Fruit fly (Drosophila melanogaster) whole organism, embryonic: ENCODE measurements around the gene AP-1mu.

Experiments
- Aef1 ChIP-seq: fragments of 200-800 bp; sonication (Bioruptor generic); IDR thresholded peaks from 3 replicates; pipeline ENCODE4 v1.3.6; 2022; ENCODE audit warnings: missing biosample characterization, missing genetic modification characterization
- Atf-2 ChIP-seq: fragments of 200-800 bp; sonication (Bioruptor generic); optimal IDR thresholded peaks from 2 replicates; lab custom pipeline; 2016; ENCODE audit warnings: missing biosample characterization, missing genetic modification characterization
- CG10267 ChIP-seq: fragments of 200-800 bp; sonication (Bioruptor generic); optimal IDR thresholded peaks from 2 replicates; lab custom pipeline; 2018; ENCODE audit warnings: missing biosample characterization, mild to moderate bottlenecking, missing genetic modification characterization, moderate library complexity
- CG10543 ChIP-seq: fragments of 200-800 bp; sonication (Bioruptor generic); optimal IDR thresholded peaks from 3 replicates; lab custom pipeline; 2017; ENCODE audit warnings: missing biosample characterization, mild to moderate bottlenecking, missing genetic modification characterization, moderate library complexity
- CG10979 ChIP-seq: fragments of 200-800 bp; sonication (Bioruptor generic); optimal IDR thresholded peaks from 2 replicates; lab custom pipeline; 2018; ENCODE audit warnings: missing biosample characterization, mild to moderate bottlenecking, missing genetic modification characterization, moderate library complexity
- CG12104 ChIP-seq: fragments of 200-800 bp; sonication (Bioruptor generic); optimal IDR thresholded peaks from 3 replicates; lab custom pipeline; 2016; ENCODE audit warnings: missing biosample characterization, missing genetic modification characterization
- CG12155 ChIP-seq: fragments of 200-800 bp; sonication (Bioruptor generic); optimal IDR thresholded peaks from 3 replicates; lab custom pipeline; 2016; ENCODE audit warnings: missing biosample characterization, missing genetic modification characterization
- CG12659 ChIP-seq: fragments of 200-800 bp; sonication (Bioruptor generic); optimal IDR thresholded peaks from 3 replicates; lab custom pipeline; 2017; ENCODE audit warnings: mild to moderate bottlenecking, missing biosample characterization, missing genetic modification reagents, missing genetic modification characterization
- CG13894 ChIP-seq: fragments of 200-800 bp; sonication (Bioruptor generic); optimal IDR thresholded peaks from 3 replicates; lab custom pipeline; 2018; ENCODE audit warnings: missing biosample characterization, mild to moderate bottlenecking, missing genetic modification characterization, moderate library complexity
- CG1603 ChIP-seq: fragments of 200-800 bp; sonication (Bioruptor generic); optimal IDR thresholded peaks from 2 replicates; lab custom pipeline; 2019; ENCODE audit warnings: missing biosample characterization, mild to moderate bottlenecking, missing genetic modification characterization, moderate library complexity
- CG17361 ChIP-seq: fragments of 200-800 bp; sonication (Bioruptor generic); IDR thresholded peaks from 3 replicates; pipeline ENCODE4 v1.3.6; 2022; ENCODE audit warnings: missing biosample characterization, missing genetic modification characterization
- CG17612 ChIP-seq: fragments of 200-800 bp; sonication (Bioruptor generic); IDR thresholded peaks from 2 replicates; pipeline ENCODE4 v1.3.6; 2022; ENCODE audit warnings: missing biosample characterization, missing genetic modification characterization
- CG18599 ChIP-seq: fragments of 200-800 bp; sonication (Bioruptor generic); optimal IDR thresholded peaks from 3 replicates; lab custom pipeline; 2017; ENCODE audit warnings: missing biosample characterization, missing genetic modification characterization, mild to moderate bottlenecking, moderate library complexity, missing genetic modification reagents
- CG30020 ChIP-seq: fragments of 200-800 bp; optimal IDR thresholded peaks from 2 replicates; lab custom pipeline; 2019; ENCODE audit warnings: missing biosample characterization, mild to moderate bottlenecking, missing genetic modification characterization, moderate library complexity
- CG30403 ChIP-seq: fragments of 200-800 bp; sonication (Bioruptor generic); optimal IDR thresholded peaks from 3 replicates; lab custom pipeline; 2016; ENCODE audit warnings: missing biosample characterization, missing genetic modification characterization
- CG31365 ChIP-seq: fragments of 200-800 bp; sonication (Bioruptor generic); optimal IDR thresholded peaks from 2 replicates; lab custom pipeline; 2018; ENCODE audit warnings: missing biosample characterization, mild to moderate bottlenecking, missing genetic modification characterization
- CG43689 ChIP-seq: fragments of 200-800 bp; sonication (Bioruptor generic); IDR thresholded peaks from 2 replicates; pipeline ENCODE4 v1.3.6; 2022; ENCODE audit warnings: missing biosample characterization, missing genetic modification characterization
- CG6254 ChIP-seq: fragments of 200-800 bp; sonication (Bioruptor generic); optimal IDR thresholded peaks from 3 replicates; lab custom pipeline; 2017; ENCODE audit warnings: mild to moderate bottlenecking, missing biosample characterization, missing genetic modification reagents, missing genetic modification characterization
- CG6272 ChIP-seq: fragments of 200-800 bp; sonication (Bioruptor generic); IDR thresholded peaks from 2 replicates; pipeline ENCODE4 v1.3.6; 2022; ENCODE audit warnings: missing biosample characterization, missing genetic modification characterization
- CG8944 ChIP-seq: fragments of 200-800 bp; sonication (Bioruptor generic); optimal IDR thresholded peaks from 3 replicates; lab custom pipeline; 2016; ENCODE audit warnings: missing biosample characterization, missing genetic modification characterization
- CTCF ChIP-seq: fragments of 200-800 bp; sonication (Bioruptor generic); optimal IDR thresholded peaks from 2 replicates; lab custom pipeline; 2017; ENCODE audit warnings: missing biosample characterization, mild to moderate bottlenecking, missing genetic modification characterization, moderate library complexity
- D19A ChIP-seq: fragments of 200-800 bp; optimal IDR thresholded peaks from 3 replicates; lab custom pipeline; 2019; ENCODE audit warnings: missing biosample characterization, mild to moderate bottlenecking, missing genetic modification characterization, moderate library complexity
- Doc2 ChIP-seq: fragments of 200-800 bp; sonication (Bioruptor generic); IDR thresholded peaks from 2 replicates; pipeline ENCODE4 v1.3.6; 2022; ENCODE audit warnings: missing biosample characterization, missing genetic modification characterization
- HLH4C ChIP-seq: fragments of 200-800 bp; sonication (Bioruptor generic); IDR thresholded peaks from 3 replicates; pipeline ENCODE4 v1.3.6; 2022; ENCODE audit warnings: missing biosample characterization, missing genetic modification characterization; ENCODE audit not compliant: partially characterized antibody
- Hmr ChIP-seq: fragments of 200-800 bp; sonication (Bioruptor generic); optimal IDR thresholded peaks from 3 replicates; lab custom pipeline; 2017; ENCODE audit warnings: mild to moderate bottlenecking, missing biosample characterization, missing genetic modification reagents, missing genetic modification characterization
- Hmx ChIP-seq: fragments of 200-800 bp; sonication (Bioruptor generic); optimal IDR thresholded peaks from 2 replicates; lab custom pipeline; 2016; ENCODE audit warnings: missing biosample characterization, missing genetic modification characterization
- Lim3 ChIP-seq: fragments of 200-800 bp; sonication (Bioruptor generic); IDR thresholded peaks from 2 replicates; pipeline ENCODE4 v1.3.6; 2022; ENCODE audit warnings: missing biosample characterization, missing genetic modification characterization
- Sox102F ChIP-seq: fragments of 200-800 bp; sonication (Bioruptor generic); optimal IDR thresholded peaks from 2 replicates; lab custom pipeline; 2018; ENCODE audit warnings: missing biosample characterization, mild to moderate bottlenecking, missing genetic modification characterization, moderate library complexity
- Sry-β ChIP-seq: fragments of 200-800 bp; sonication (Bioruptor generic); optimal IDR thresholded peaks from 2 replicates; lab custom pipeline; 2018; ENCODE audit warnings: missing biosample characterization, mild to moderate bottlenecking, missing genetic modification characterization, moderate library complexity
- al ChIP-seq: fragments of 200-800 bp; sonication (Bioruptor generic); IDR thresholded peaks from 2 replicates; pipeline ENCODE4 v1.3.6; 2022; ENCODE audit warnings: missing biosample characterization, missing genetic modification characterization
- ap ChIP-seq: fragments of 200-800 bp; sonication (Bioruptor generic); IDR thresholded peaks from 2 replicates; pipeline ENCODE4 v1.3.6; 2022; ENCODE audit warnings: missing biosample characterization, missing genetic modification characterization
- ash1 ChIP-seq: fragments of 200-800 bp; sonication (Bioruptor generic); optimal IDR thresholded peaks from 2 replicates; lab custom pipeline; 2018; ENCODE audit warnings: missing biosample characterization, mild to moderate bottlenecking, missing genetic modification characterization
- ato ChIP-seq: fragments of 200-800 bp; sonication (Bioruptor generic); IDR thresholded peaks from 2 replicates; pipeline ENCODE4 v1.3.6; 2022; ENCODE audit warnings: missing biosample characterization, missing genetic modification characterization; ENCODE audit not compliant: partially characterized antibody
- bcd ChIP-seq: fragments of 200-800 bp; sonication (Bioruptor generic); optimal IDR thresholded peaks from 2 replicates; lab custom pipeline; 2017; ENCODE audit warnings: missing biosample characterization, mild to moderate bottlenecking, missing genetic modification characterization
- btn ChIP-seq: fragments of 200-800 bp; sonication (Bioruptor generic); optimal IDR thresholded peaks from 2 replicates; lab custom pipeline; 2016; ENCODE audit warnings: missing biosample characterization, missing genetic modification characterization
- ci ChIP-seq: fragments of 200-800 bp; sonication (Bioruptor generic); IDR thresholded peaks from 3 replicates; pipeline ENCODE4 v1.3.6; 2022; ENCODE audit warnings: missing biosample characterization, missing genetic modification characterization
- dati ChIP-seq: fragments of 200-800 bp; sonication (Bioruptor generic); IDR thresholded peaks from 2 replicates; pipeline ENCODE4 v1.3.6; 2022; ENCODE audit warnings: missing biosample characterization, missing genetic modification characterization
- dmrt11E ChIP-seq: fragments of 200-800 bp; sonication (Bioruptor generic); optimal IDR thresholded peaks from 3 replicates; lab custom pipeline; 2018; ENCODE audit warnings: missing biosample characterization, mild to moderate bottlenecking, missing genetic modification characterization, moderate library complexity
- eve ChIP-seq, 2 experiments: fragments of >200 bp; optimal IDR thresholded peaks; 2 replicates each; lab custom pipeline; 2017; ENCODE audit warnings: missing biosample characterization in 2 of 2, missing genetic modification characterization in 2 of 2
- fu2 ChIP-seq: fragments of 200-800 bp; sonication (Bioruptor generic); optimal IDR thresholded peaks from 2 replicates; lab custom pipeline; 2016; ENCODE audit warnings: missing biosample characterization, missing genetic modification characterization
- gce ChIP-seq: fragments of 200-800 bp; sonication (Bioruptor generic); IDR thresholded peaks from 3 replicates; pipeline ENCODE4 v1.3.6; 2022; ENCODE audit warnings: missing biosample characterization, missing genetic modification characterization
- kay ChIP-seq: fragments of 200-800 bp; sonication (Bioruptor generic); optimal IDR thresholded peaks from 2 replicates; lab custom pipeline; 2016; ENCODE audit warnings: missing biosample characterization, missing genetic modification characterization
- lilli ChIP-seq: fragments of 200-800 bp; sonication (Bioruptor generic); optimal IDR thresholded peaks from 3 replicates; lab custom pipeline; 2016; ENCODE audit warnings: missing biosample characterization, missing genetic modification characterization
- nau ChIP-seq: fragments of 200-800 bp; sonication (Bioruptor generic); optimal IDR thresholded peaks from 3 replicates; lab custom pipeline; 2017; ENCODE audit warnings: missing biosample characterization, mild to moderate bottlenecking, missing genetic modification characterization, missing genetic modification reagents
- otp ChIP-seq: fragments of 200-800 bp; sonication (Bioruptor generic); IDR thresholded peaks from 3 replicates; pipeline ENCODE4, ENCODE4 v1.3.6; 2022; ENCODE audit warnings: missing biosample characterization, missing genetic modification characterization
- seq ChIP-seq: fragments of 200-800 bp; sonication (Bioruptor generic); IDR thresholded peaks from 2 replicates; pipeline ENCODE4 v1.3.6; 2022; ENCODE audit warnings: missing biosample characterization, missing genetic modification characterization
- sisA ChIP-seq: fragments of 200-800 bp; sonication (Bioruptor generic); IDR thresholded peaks from 2 replicates; pipeline ENCODE4 v1.3.6; 2022; ENCODE audit warnings: missing biosample characterization, missing genetic modification characterization
- stwl ChIP-seq: fragments of 200-800 bp; sonication (Bioruptor generic); optimal IDR thresholded peaks from 3 replicates; lab custom pipeline; 2018; ENCODE audit warnings: missing biosample characterization, mild to moderate bottlenecking, missing genetic modification characterization, moderate library complexity
- tna ChIP-seq: fragments of 200-800 bp; sonication (Bioruptor generic); IDR thresholded peaks from 2 replicates; pipeline ENCODE4 v1.3.6; 2022; ENCODE audit warnings: missing biosample characterization, missing genetic modification characterization; ENCODE audit not compliant: partially characterized antibody
- ttk ChIP-seq: fragments of 200-800 bp; sonication (Bioruptor generic); IDR thresholded peaks from 2 replicates; pipeline ENCODE4 v2.1.2; 2022; ENCODE audit warnings: missing biosample characterization, missing genetic modification characterization
- tup ChIP-seq: fragments of 200-800 bp; sonication (Bioruptor generic); optimal IDR thresholded peaks from 2 replicates; lab custom pipeline; 2016; ENCODE audit warnings: missing biosample characterization, mild to moderate bottlenecking, missing genetic modification characterization, moderate library complexity
- usp ChIP-seq: fragments of >200 bp; optimal IDR thresholded peaks from 2 replicates; lab custom pipeline; 2017; ENCODE audit warnings: missing biosample characterization, missing genetic modification characterization
- wdn ChIP-seq: fragments of 200-800 bp; sonication (Bioruptor generic); IDR thresholded peaks from 2 replicates; pipeline ENCODE4 v1.3.6; 2022; ENCODE audit warnings: missing biosample characterization, missing genetic modification characterization

Gene AP-1mu

DNA sequence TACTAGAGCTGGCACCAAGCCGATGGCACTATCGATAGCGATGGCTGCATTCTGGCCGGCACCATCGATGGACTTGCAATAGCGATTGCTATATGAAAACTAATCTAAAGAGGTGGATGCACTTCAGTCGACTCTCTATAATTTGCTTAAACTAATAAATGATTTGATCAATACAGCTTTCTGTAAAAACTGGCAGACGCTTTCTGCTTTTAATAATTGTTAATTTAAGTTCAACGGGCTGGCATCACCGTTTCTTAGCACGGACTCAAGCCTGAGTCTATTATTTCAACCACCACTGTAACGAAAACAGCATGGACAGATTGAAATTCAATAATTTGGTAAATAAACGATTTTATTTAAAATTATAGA is 46.3 kb downstream of the AP-1mu start, which contains the start of the genes Ras85D and Rlb1 (continued):
- peak; percentile 57 for TF ChIP-seq dmrt11E (tag; lab: Kevin White, UChicago)
- TF ChIP-seq HLH4C (GFP tag; lab: Robert Waterston, UW): no peak
- peak; percentile 54 for TF ChIP-seq kay
- no peak for TF ChIP-seq CG6254 (GFP tag; lab: Kevin White, UChicago)
- TF ChIP-seq CG10267: peak; percentile 67
- TF ChIP-seq D19A: peak; percentile 29
- TF ChIP-seq Aef1 (GFP tag; lab: Robert Waterston, UW): no peak
- TF ChIP-seq al (GFP tag; lab: Robert Waterston, UW): no peak
- no peak for TF ChIP-seq dati (GFP tag; lab: Robert Waterston, UW)
- peak; percentile 47 for TF ChIP-seq Hmx (GFP tag; lab: Kevin White, UChicago)
- TF ChIP-seq CG43689: no peak
- TF ChIP-seq tna (GFP tag; lab: Robert Waterston, UW): no peak
- TF ChIP-seq Atf-2 (GFP tag; lab: Kevin White, UChicago): peak; percentile 74
- TF ChIP-seq CG10543 (GFP tag; lab: Kevin White, UChicago): peak; percentile 87
- no peak for TF ChIP-seq gce (GFP tag; lab: Robert Waterston, UW)
- no peak for TF ChIP-seq wdn (GFP tag; lab: Robert Waterston, UW)
- TF ChIP-seq usp (GFP tag; lab: Kevin White, UChicago): no peak
- peak; percentile 77 for TF ChIP-seq CG8944
- no peak for TF ChIP-seq CG18599 (GFP tag; lab: Kevin White, UChicago)
- no peak for TF ChIP-seq ci (GFP tag; lab: Robert Waterston, UW)
- TF ChIP-seq CG17612 (GFP tag; lab: Robert Waterston, UW): no peak
- peak; percentile 77 for TF ChIP-seq fu2
- no peak for TF ChIP-seq nau (GFP tag; lab: Kevin White, UChicago)
- peak; percentile 81 for TF ChIP-seq CG13894 (tag; lab: Kevin White, UChicago)
- TF ChIP-seq Sox102F (GFP tag; lab: Kevin White, UChicago): no peak
- no peak for TF ChIP-seq Lim3 (GFP tag; lab: Robert Waterston, UW)
- peak; percentile 27 for TF ChIP-seq stwl (tag; lab: Kevin White, UChicago)
- no peak for TF ChIP-seq Sry-β (GFP tag; lab: Kevin White, UChicago)
- TF ChIP-seq sisA: no peak
- TF ChIP-seq eve (GFP tag; optimal IDR thresholded peaks at IDR 0.05; lab: Kevin White, UChicago): no peak
- no peak for TF ChIP-seq ash1 (GFP tag; lab: Kevin White, UChicago)
- no peak for TF ChIP-seq bcd
- peak; percentile 87 for TF ChIP-seq CG12659 (GFP tag; lab: Kevin White, UChicago)
- no peak for TF ChIP-seq ap (GFP tag; lab: Robert Waterston, UW)
- peak; percentile 75 for TF ChIP-seq CG12155 (GFP tag; lab: Kevin White, UChicago)
- TF ChIP-seq tup: peak; percentile 16
- peak; percentile 7 for TF ChIP-seq CTCF
- no peak for TF ChIP-seq CG31365
- TF ChIP-seq lilli (GFP tag; lab: Kevin White, UChicago): peak; percentile 88
- peak; percentile 72 for TF ChIP-seq CG1603 (tag; lab: Kevin White, UChicago)
- TF ChIP-seq seq (GFP tag; lab: Robert Waterston, UW): no peak
- peak; percentile 51 for TF ChIP-seq btn (GFP tag; lab: Kevin White, UChicago)
- TF ChIP-seq otp (GFP tag; lab: Robert Waterston, UW): no peak
- TF ChIP-seq CG6272 (GFP tag; lab: Robert Waterston, UW): peak; percentile 78
- TF ChIP-seq CG17361 (GFP tag; lab: Robert Waterston, UW): no peak
- TF ChIP-seq CG30020 (tag; lab: Kevin White, UChicago): peak; percentile 62
- no peak for TF ChIP-seq ato (GFP tag; lab: Robert Waterston, UW)
- peak; percentile 61 for TF ChIP-seq CG10979 (tag; lab: Kevin White, UChicago)
- peak; percentile 35 for TF ChIP-seq CG12104 (GFP tag; lab: Kevin White, UChicago)
- no peak for TF ChIP-seq Hmr (GFP tag; lab: Kevin White, UChicago)
- peak; percentile 88 for TF ChIP-seq CG30403 (GFP tag; lab: Kevin White, UChicago)
- no peak for TF ChIP-seq ttk (GFP tag; lab: Robert Waterston, UW)
- TF ChIP-seq Doc2 (GFP tag; lab: Robert Waterston, UW): no peak
